Fruit fly (Drosophila melanogaster) whole organism, embryonic: ENCODE measurements around the gene hdly.

Experiments
- Atf-2 ChIP-seq: fragments of 200-800 bp; sonication (Bioruptor generic); optimal IDR thresholded peaks from 2 replicates; lab custom pipeline; 2016; ENCODE audit warnings: missing biosample characterization, missing genetic modification characterization
- BEAF-32 ChIP-seq: fragments of 200-800 bp; sonication (Bioruptor generic); optimal IDR thresholded peaks from 3 replicates; lab custom pipeline; 2017; ENCODE audit warnings: missing biosample characterization, missing genetic modification characterization, mild to moderate bottlenecking, moderate library complexity, missing genetic modification reagents
- Bgb ChIP-seq: fragments of 200-800 bp; sonication (Bioruptor generic); IDR thresholded peaks from 2 replicates; pipeline ENCODE4 v1.3.6; 2022; ENCODE audit warnings: missing biosample characterization, missing genetic modification characterization; ENCODE audit not compliant: partially characterized antibody
- Blimp-1 ChIP-seq: fragments of 200-800 bp; sonication (Bioruptor generic); optimal IDR thresholded peaks from 3 replicates; lab custom pipeline; 2018; ENCODE audit warnings: missing biosample characterization, missing genetic modification characterization, mild to moderate bottlenecking, moderate library complexity, missing genetic modification reagents
- CG10654 ChIP-seq: fragments of 200-800 bp; sonication (Bioruptor generic); optimal IDR thresholded peaks from 2 replicates; lab custom pipeline; 2016; ENCODE audit warnings: missing biosample characterization, missing genetic modification characterization
- CG12071 ChIP-seq: fragments of 200-800 bp; sonication (Bioruptor generic); optimal IDR thresholded peaks from 3 replicates; lab custom pipeline; 2018; ENCODE audit warnings: missing biosample characterization, mild to moderate bottlenecking, missing genetic modification characterization
- CG14014 ChIP-seq: fragments of 200-800 bp; sonication (Bioruptor generic); IDR thresholded peaks from 2 replicates; pipeline ENCODE4 v1.3.6; 2022; ENCODE audit warnings: missing biosample characterization, missing genetic modification characterization
- CG14441 ChIP-seq: fragments of 200-800 bp; sonication (Bioruptor generic); IDR thresholded peaks from 2 replicates; pipeline ENCODE4 v1.3.6; 2022; ENCODE audit warnings: missing biosample characterization, missing genetic modification characterization
- CG14667 ChIP-seq: fragments of 200-800 bp; sonication (Bioruptor generic); IDR thresholded peaks from 2 replicates; pipeline ENCODE4 v1.3.6; 2022; ENCODE audit warnings: missing biosample characterization, missing genetic modification characterization
- CG15011 ChIP-seq: fragments of 200-800 bp; sonication (Bioruptor generic); optimal IDR thresholded peaks from 3 replicates; lab custom pipeline; 2018; ENCODE audit warnings: missing biosample characterization, mild to moderate bottlenecking, missing genetic modification characterization
- CG15073 ChIP-seq: fragments of 200-800 bp; sonication (Bioruptor generic); optimal IDR thresholded peaks from 2 replicates; lab custom pipeline; 2016; ENCODE audit warnings: missing biosample characterization, missing genetic modification characterization
- CG15514 ChIP-seq: fragments of 200-800 bp; sonication (Bioruptor generic); optimal IDR thresholded peaks from 3 replicates; lab custom pipeline; 2017; ENCODE audit warnings: missing biosample characterization, missing genetic modification characterization, mild to moderate bottlenecking, moderate library complexity, missing genetic modification reagents
- CG1602 ChIP-seq: fragments of 200-800 bp; sonication (Bioruptor generic); optimal IDR thresholded peaks from 3 replicates; lab custom pipeline; 2016; ENCODE audit warnings: missing biosample characterization, missing genetic modification characterization
- CG18619 ChIP-seq: fragments of 200-800 bp; sonication (Bioruptor generic); optimal IDR thresholded peaks from 3 replicates; lab custom pipeline; 2017; ENCODE audit warnings: missing biosample characterization, mild to moderate bottlenecking, missing genetic modification characterization
- CG30431 ChIP-seq: fragments of 200-800 bp; sonication (Bioruptor generic); optimal IDR thresholded peaks from 2 replicates; lab custom pipeline; 2017; ENCODE audit warnings: missing biosample characterization, missing genetic modification characterization
- CG34224 ChIP-seq: fragments of 200-800 bp; sonication (Bioruptor generic); IDR thresholded peaks from 3 replicates; pipeline ENCODE4 v1.3.6; 2022; ENCODE audit warnings: missing biosample characterization, missing genetic modification characterization; ENCODE audit not compliant: partially characterized antibody
- CG4854 ChIP-seq: fragments of 200-800 bp; sonication (Bioruptor generic); optimal IDR thresholded peaks from 2 replicates; lab custom pipeline; 2016; ENCODE audit warnings: missing biosample characterization, missing genetic modification characterization, inconsistent platforms
- CG6254 ChIP-seq: fragments of 200-800 bp; sonication (Bioruptor generic); optimal IDR thresholded peaks from 3 replicates; lab custom pipeline; 2017; ENCODE audit warnings: mild to moderate bottlenecking, missing biosample characterization, missing genetic modification reagents, missing genetic modification characterization
- CG6791 ChIP-seq: fragments of 200-800 bp; sonication (Bioruptor generic); IDR thresholded peaks from 3 replicates; pipeline ENCODE4 v1.3.6; 2022; ENCODE audit warnings: missing biosample characterization, missing genetic modification characterization; ENCODE audit not compliant: partially characterized antibody
- CG8388 ChIP-seq: fragments of 200-800 bp; sonication (Bioruptor generic); optimal IDR thresholded peaks from 2 replicates; lab custom pipeline; 2019; ENCODE audit warnings: missing biosample characterization, mild to moderate bottlenecking, missing genetic modification characterization, moderate library complexity
- CG9437 ChIP-seq: fragments of 200-800 bp; sonication (Bioruptor generic); optimal IDR thresholded peaks from 2 replicates; lab custom pipeline; 2018; ENCODE audit warnings: missing biosample characterization, mild to moderate bottlenecking, missing genetic modification characterization
- CTCF ChIP-seq: fragments of 200-800 bp; sonication (Bioruptor generic); optimal IDR thresholded peaks from 2 replicates; lab custom pipeline; 2017; ENCODE audit warnings: missing biosample characterization, mild to moderate bottlenecking, missing genetic modification characterization, moderate library complexity
- Doc3 ChIP-seq: fragments of 200-800 bp; sonication (Bioruptor generic); IDR thresholded peaks from 3 replicates; pipeline ENCODE4 v1.3.6; 2022; ENCODE audit warnings: missing biosample characterization, missing genetic modification characterization; ENCODE audit not compliant: partially characterized antibody
- GATAe ChIP-seq: fragments of 200-800 bp; sonication (Bioruptor generic); conservative IDR thresholded peaks from 2 replicates; pipeline ENCODE4 v1.3.6; 2022; ENCODE audit warnings: missing biosample characterization, missing genetic modification characterization
- Hr39 ChIP-seq: fragments of >200 bp; optimal IDR thresholded peaks from 2 replicates; lab custom pipeline; 2017
- MTF-1 ChIP-seq: fragments of 200-800 bp; sonication (Bioruptor generic); optimal IDR thresholded peaks from 2 replicates; lab custom pipeline; 2018; ENCODE audit warnings: missing biosample characterization, mild to moderate bottlenecking, missing genetic modification characterization, borderline replicate concordance
- NC2α ChIP-seq: fragments of 200-800 bp; sonication (Bioruptor generic); optimal IDR thresholded peaks from 2 replicates; lab custom pipeline; 2016; ENCODE audit warnings: missing biosample characterization, missing genetic modification characterization
- Nf-YC ChIP-seq: fragments of 200-800 bp; optimal IDR thresholded peaks from 3 replicates; lab custom pipeline; 2019; ENCODE audit warnings: missing biosample characterization, mild to moderate bottlenecking, missing genetic modification characterization, moderate library complexity
- aop ChIP-seq: fragments of 200-800 bp; sonication (Bioruptor generic); IDR thresholded peaks from 2 replicates; pipeline ENCODE4 v1.3.6; 2022; ENCODE audit warnings: missing biosample characterization, missing genetic modification characterization
- ato ChIP-seq: fragments of 200-800 bp; sonication (Bioruptor generic); IDR thresholded peaks from 2 replicates; pipeline ENCODE4 v1.3.6; 2022; ENCODE audit warnings: missing biosample characterization, missing genetic modification characterization; ENCODE audit not compliant: partially characterized antibody
- dimm ChIP-seq: fragments of 200-800 bp; sonication (Bioruptor generic); IDR thresholded peaks from 2 replicates; pipeline ENCODE4 v1.3.6; 2022; ENCODE audit warnings: missing biosample characterization, missing genetic modification characterization
- dmrt11E ChIP-seq: fragments of 200-800 bp; sonication (Bioruptor generic); optimal IDR thresholded peaks from 3 replicates; lab custom pipeline; 2018; ENCODE audit warnings: missing biosample characterization, mild to moderate bottlenecking, missing genetic modification characterization, moderate library complexity
- ems ChIP-seq: fragments of 200-800 bp; sonication (Bioruptor generic); optimal IDR thresholded peaks from 3 replicates; lab custom pipeline; 2016; ENCODE audit warnings: missing biosample characterization, missing genetic modification characterization
- grau ChIP-seq: fragments of 200-800 bp; optimal IDR thresholded peaks from 3 replicates; lab custom pipeline; 2019; ENCODE audit warnings: missing biosample characterization, mild to moderate bottlenecking, missing genetic modification characterization, moderate library complexity
- gro ChIP-seq: fragments of 200-800 bp; sonication (Bioruptor generic); optimal IDR thresholded peaks from 2 replicates; lab custom pipeline; 2016; ENCODE audit warnings: missing biosample characterization, missing genetic modification characterization
- gt ChIP-seq: fragments of 200-800 bp; sonication (Bioruptor generic); IDR thresholded peaks from 2 replicates; pipeline ENCODE4 v1.3.6; 2022; ENCODE audit warnings: missing biosample characterization, missing genetic modification characterization
- hth ChIP-seq: fragments of >200 bp; optimal IDR thresholded peaks from 2 replicates; lab custom pipeline; 2017; ENCODE audit warnings: inconsistent platforms
- ken ChIP-seq: fragments of 200-800 bp; sonication (Bioruptor generic); IDR thresholded peaks from 3 replicates; pipeline ENCODE4 v1.3.6; 2022; ENCODE audit warnings: missing biosample characterization, missing genetic modification characterization
- knrl ChIP-seq: fragments of 200-800 bp; sonication (Bioruptor generic); IDR thresholded peaks from 3 replicates; pipeline ENCODE4 v1.3.6; 2022; ENCODE audit warnings: missing biosample characterization, missing genetic modification characterization; ENCODE audit not compliant: partially characterized antibody
- mam ChIP-seq: fragments of 200-800 bp; sonication (Bioruptor generic); optimal IDR thresholded peaks from 3 replicates; lab custom pipeline; 2016; ENCODE audit warnings: missing biosample characterization, missing genetic modification characterization
- pnt ChIP-seq: fragments of 200-800 bp; sonication (Bioruptor generic); optimal IDR thresholded peaks from 3 replicates; lab custom pipeline; 2016; ENCODE audit warnings: missing biosample characterization, missing genetic modification characterization
- schlank ChIP-seq: fragments of 200-800 bp; sonication (Bioruptor generic); optimal IDR thresholded peaks from 2 replicates; lab custom pipeline; 2018; ENCODE audit warnings: missing biosample characterization, mild to moderate bottlenecking, missing genetic modification characterization
- sd ChIP-seq: fragments of 200-800 bp; sonication (Bioruptor generic); optimal IDR thresholded peaks from 3 replicates; lab custom pipeline; 2018; ENCODE audit warnings: missing biosample characterization, mild to moderate bottlenecking, missing genetic modification characterization, moderate library complexity
- tio ChIP-seq: fragments of 200-800 bp; sonication (Bioruptor generic); optimal IDR thresholded peaks from 2 replicates; lab custom pipeline; 2017; ENCODE audit warnings: missing biosample characterization, missing genetic modification characterization, inconsistent platforms
- tll ChIP-seq, 2 experiments: fragments of 200-800 bp in 1 of 2; fragments of >200 bp in 1 of 2; sonication (Bioruptor generic) in 1 of 2; optimal IDR thresholded peaks; 2 replicates each; lab custom pipeline; 2017 to 2019; ENCODE audit warnings: missing biosample characterization in 2 of 2, missing genetic modification characterization in 2 of 2, mild to moderate bottlenecking in 1 of 2, moderate library complexity in 1 of 2
- ttk ChIP-seq: fragments of 200-800 bp; sonication (Bioruptor generic); IDR thresholded peaks from 2 replicates; pipeline ENCODE4 v2.1.2; 2022; ENCODE audit warnings: missing biosample characterization, missing genetic modification characterization
- vnd ChIP-seq: fragments of 200-800 bp; sonication (Bioruptor generic); IDR thresholded peaks from 3 replicates; pipeline ENCODE4 v1.3.6; 2022; ENCODE audit warnings: missing biosample characterization, missing genetic modification characterization; ENCODE audit not compliant: partially characterized antibody
- zfh2 ChIP-seq: fragments of 200-800 bp; sonication (Bioruptor generic); optimal IDR thresholded peaks from 2 replicates; lab custom pipeline; 2016; ENCODE audit warnings: missing biosample characterization, missing genetic modification characterization

The hdly gene

DNA sequence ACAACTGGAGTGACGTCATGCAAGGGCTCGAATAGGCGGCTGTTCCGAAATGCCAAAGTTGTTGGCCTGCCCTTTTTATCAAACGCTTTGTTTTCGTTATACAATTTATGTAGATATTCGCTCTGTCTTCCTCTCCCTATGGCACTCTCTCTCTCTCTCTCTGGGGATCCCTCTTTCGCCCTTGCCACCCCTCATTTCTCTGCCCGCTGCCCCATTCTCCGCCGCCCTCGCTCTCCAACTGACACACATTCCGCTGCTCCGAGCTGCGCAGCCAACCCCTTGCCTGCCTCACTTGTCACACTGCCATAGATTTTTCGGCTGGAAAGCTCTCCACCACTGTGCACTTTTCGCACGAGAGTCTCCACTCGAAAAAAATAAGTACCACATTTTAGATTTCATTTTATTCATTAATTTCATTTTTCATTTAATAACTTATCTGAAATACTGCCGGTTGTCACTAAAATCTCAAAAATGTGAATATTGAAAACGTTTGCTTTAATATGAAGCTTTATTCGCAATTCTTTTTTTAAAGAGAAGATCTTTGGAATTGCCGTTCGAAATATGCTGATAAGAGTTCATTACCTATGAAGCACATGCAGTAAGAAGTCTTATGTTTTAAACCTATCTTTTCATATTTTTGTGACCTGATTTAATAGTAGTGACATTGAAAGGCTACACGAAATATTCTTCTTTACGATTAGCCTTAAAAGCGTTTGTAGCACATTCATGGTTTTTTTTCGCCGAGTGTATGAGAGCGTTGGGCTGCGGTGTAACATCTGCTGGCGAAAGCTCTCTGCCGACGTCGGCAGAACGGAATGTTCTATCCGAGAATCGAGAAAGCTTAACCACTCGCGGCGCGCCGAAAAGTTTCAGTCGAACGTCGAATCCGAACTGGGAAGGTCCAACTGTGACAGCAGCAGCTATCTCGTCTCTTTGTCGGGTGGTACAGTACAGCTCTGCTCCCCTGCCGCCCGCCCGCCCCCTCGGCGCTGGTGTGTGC lies 43.1 kb downstream of the hdly start (continued):
- peak; percentile 43; the same call in 1 of the 2 replicates for TF ChIP-seq ttk (GFP tag; lab: Robert Waterston, UW)
- TF ChIP-seq pnt (GFP tag; lab: Kevin White, UChicago) = peak; percentile 68
- peak; percentile 6 for TF ChIP-seq CG15073 (GFP tag; lab: Kevin White, UChicago)
- TF ChIP-seq schlank (tag; lab: Kevin White, UChicago) = peak; percentile 53
- TF ChIP-seq CG12071 (GFP tag; lab: Kevin White, UChicago) = no peak
- peak; percentile 26 for TF ChIP-seq MTF-1 (GFP tag; lab: Kevin White, UChicago)
- TF ChIP-seq GATAe (GFP tag; lab: Robert Waterston, UW) = 0 out of 2 replicates have a peak, but pooled peaks have one; percentile 30
- no peak; the same call in 2 of the 3 replicates for TF ChIP-seq ken (GFP tag; lab: Robert Waterston, UW)
- TF ChIP-seq Bgb = peak; percentile 69
- TF ChIP-seq Nf-YC = peak; percentile 85
- no peak; the same call in 1 of the 2 replicates for TF ChIP-seq CG14667 (GFP tag; lab: Robert Waterston, UW)
- peak; percentile 14; the same call in 1 of the 3 replicates for TF ChIP-seq knrl (GFP tag; lab: Robert Waterston, UW)
- TF ChIP-seq NC2α = peak; percentile 39
- peak; percentile 90 for TF ChIP-seq grau (tag; lab: Kevin White, UChicago)
- TF ChIP-seq CG6791 (GFP tag; lab: Robert Waterston, UW) = peak; percentile 9; the same call in 1 of the 3 replicates
- no peak for TF ChIP-seq hth (lab: Kevin White, UChicago)
- TF ChIP-seq Atf-2 (GFP tag; lab: Kevin White, UChicago) = peak; percentile 76
- TF ChIP-seq CTCF (GFP tag; lab: Kevin White, UChicago) = peak; percentile 22
- TF ChIP-seq CG30431 (GFP tag; lab: Kevin White, UChicago) = peak; percentile 73
- TF ChIP-seq BEAF-32 (GFP tag; lab: Kevin White, UChicago) = no peak
- peak; percentile 77 for TF ChIP-seq CG4854
- TF ChIP-seq CG1602 (GFP tag; lab: Kevin White, UChicago) = peak; percentile 76
- peak; percentile 84 for TF ChIP-seq Blimp-1 (GFP tag; lab: Kevin White, UChicago)
- TF ChIP-seq tll (GFP tag; optimal IDR thresholded peaks at IDR 0.05; lab: Kevin White, UChicago) = no peak
- TF ChIP-seq dimm (GFP tag; lab: Robert Waterston, UW) = no peak
- TF ChIP-seq CG15011 = peak; percentile 93
- TF ChIP-seq Hr39 (lab: Kevin White, UChicago) = no peak
- no peak for TF ChIP-seq aop
- no peak for TF ChIP-seq vnd (GFP tag; lab: Robert Waterston, UW)
- peak; percentile 95 for TF ChIP-seq CG18619
- peak; percentile 95 for TF ChIP-seq tio (GFP tag; lab: Kevin White, UChicago)
- peak; percentile 75 for TF ChIP-seq gro (GFP tag; lab: Kevin White, UChicago)
- peak; percentile 85 for TF ChIP-seq mam
- TF ChIP-seq sd = peak; percentile 99
- TF ChIP-seq CG9437 = peak; percentile 93
- TF ChIP-seq CG10654 (GFP tag; lab: Kevin White, UChicago) = peak; percentile 76
- TF ChIP-seq dmrt11E (tag; lab: Kevin White, UChicago) = no peak
- no peak for TF ChIP-seq ato (GFP tag; lab: Robert Waterston, UW)
- TF ChIP-seq CG8388 (GFP tag; lab: Kevin White, UChicago) = peak; percentile 81
- peak; percentile 75 for TF ChIP-seq ems (GFP tag; lab: Kevin White, UChicago)
- TF ChIP-seq Doc3 = no peak
- TF ChIP-seq CG6254 = peak; percentile 69
- no peak for TF ChIP-seq gt (GFP tag; lab: Robert Waterston, UW)
- peak; percentile 28; the same call in 1 of the 3 replicates for TF ChIP-seq CG34224
- TF ChIP-seq CG14014 = 0 out of 2 replicates have a peak, but pooled peaks have one; percentile 52
- TF ChIP-seq CG14441 (GFP tag; lab: Robert Waterston, UW) = peak; percentile 59
- TF ChIP-seq zfh2 = peak; percentile 89
- TF ChIP-seq CG15514 (GFP tag; lab: Kevin White, UChicago) = peak; percentile 58
